Fruit fly (Drosophila melanogaster) whole organism, embryonic: ENCODE data around the gene CG6739.
A peak's percentile ranks its signal among the peaks of the same experiment; 100 is the strongest.

Experiments
- Atf-2 ChIP-seq: fragments of 200-800 bp; sonication (Bioruptor generic); optimal IDR thresholded peaks from 2 replicates; lab custom pipeline; 2016; ENCODE audit warnings: missing biosample characterization, missing genetic modification characterization
- Atf6 ChIP-seq: fragments of 200-800 bp; sonication (Bioruptor generic); IDR thresholded peaks from 2 replicates; pipeline ENCODE4 v1.3.6; 2022; ENCODE audit warnings: missing biosample characterization, missing genetic modification characterization
- BEAF-32 ChIP-seq: fragments of 200-800 bp; sonication (Bioruptor generic); optimal IDR thresholded peaks from 3 replicates; lab custom pipeline; 2017; ENCODE audit warnings: missing biosample characterization, missing genetic modification characterization, mild to moderate bottlenecking, moderate library complexity, missing genetic modification reagents
- Bgb ChIP-seq: fragments of 200-800 bp; sonication (Bioruptor generic); IDR thresholded peaks from 2 replicates; pipeline ENCODE4 v1.3.6; 2022; ENCODE audit warnings: missing biosample characterization, missing genetic modification characterization; ENCODE audit not compliant: partially characterized antibody
- CG10147 ChIP-seq: fragments of 200-800 bp; sonication (Bioruptor generic); optimal IDR thresholded peaks from 2 replicates; lab custom pipeline; 2019; ENCODE audit warnings: missing biosample characterization, mild to moderate bottlenecking, missing genetic modification characterization, moderate library complexity
- CG10959 ChIP-seq: fragments of 200-800 bp; sonication (Bioruptor generic); IDR thresholded peaks from 2 replicates; pipeline ENCODE4 v1.3.6; 2022; ENCODE audit warnings: missing biosample characterization, missing genetic modification characterization
- CG11504 ChIP-seq: fragments of 200-800 bp; sonication (Bioruptor generic); optimal IDR thresholded peaks from 3 replicates; lab custom pipeline; 2019; ENCODE audit warnings: missing biosample characterization, mild to moderate bottlenecking, missing genetic modification characterization, moderate library complexity
- CG11560 ChIP-seq: fragments of 200-800 bp; sonication (Bioruptor generic); IDR thresholded peaks from 3 replicates; pipeline ENCODE4 v1.3.6; 2022; ENCODE audit warnings: missing biosample characterization, missing genetic modification characterization
- CG12236 ChIP-seq: fragments of 200-800 bp; sonication (Bioruptor generic); optimal IDR thresholded peaks from 2 replicates; lab custom pipeline; 2016; ENCODE audit warnings: missing biosample characterization, missing genetic modification characterization
- CG1233 ChIP-seq: fragments of 200-800 bp; sonication (Bioruptor generic); optimal IDR thresholded peaks from 4 replicates; lab custom pipeline; 2018; ENCODE audit warnings: missing biosample characterization, mild to moderate bottlenecking, missing genetic modification characterization
- CG13624 ChIP-seq: fragments of 200-800 bp; sonication (Bioruptor generic); optimal IDR thresholded peaks from 2 replicates; lab custom pipeline; 2016; ENCODE audit warnings: missing biosample characterization, missing genetic modification characterization
- CG14014 ChIP-seq: fragments of 200-800 bp; sonication (Bioruptor generic); IDR thresholded peaks from 2 replicates; pipeline ENCODE4 v1.3.6; 2022; ENCODE audit warnings: missing biosample characterization, missing genetic modification characterization
- CG14441 ChIP-seq: fragments of 200-800 bp; sonication (Bioruptor generic); IDR thresholded peaks from 2 replicates; pipeline ENCODE4 v1.3.6; 2022; ENCODE audit warnings: missing biosample characterization, missing genetic modification characterization
- CG15073 ChIP-seq: fragments of 200-800 bp; sonication (Bioruptor generic); optimal IDR thresholded peaks from 2 replicates; lab custom pipeline; 2016; ENCODE audit warnings: missing biosample characterization, missing genetic modification characterization
- CG17359 ChIP-seq: fragments of 200-800 bp; sonication (Bioruptor generic); optimal IDR thresholded peaks from 3 replicates; lab custom pipeline; 2018; ENCODE audit warnings: missing biosample characterization, mild to moderate bottlenecking, missing genetic modification characterization, moderate library complexity
- CG17829 ChIP-seq: fragments of 200-800 bp; optimal IDR thresholded peaks from 2 replicates; lab custom pipeline; 2019; ENCODE audit warnings: missing biosample characterization, mild to moderate bottlenecking, missing genetic modification characterization, moderate library complexity
- CG18476 ChIP-seq: fragments of 200-800 bp; sonication (Bioruptor generic); optimal IDR thresholded peaks from 2 replicates; lab custom pipeline; 2016; ENCODE audit warnings: missing biosample characterization, mild to moderate bottlenecking, missing genetic modification characterization
- CG2116 ChIP-seq: fragments of 200-800 bp; sonication (Bioruptor generic); optimal IDR thresholded peaks from 3 replicates; lab custom pipeline; 2018; ENCODE audit warnings: missing biosample characterization, mild to moderate bottlenecking, missing genetic modification characterization
- CG2129 ChIP-seq: fragments of 200-800 bp; sonication (Bioruptor generic); IDR thresholded peaks from 2 replicates; pipeline ENCODE4 v1.3.6; 2022; ENCODE audit warnings: missing biosample characterization, missing genetic modification characterization; ENCODE audit not compliant: partially characterized antibody
- CG2199 ChIP-seq: fragments of 200-800 bp; sonication (Bioruptor generic); IDR thresholded peaks from 3 replicates; pipeline ENCODE4 v1.3.6; 2022; ENCODE audit warnings: missing biosample characterization, missing genetic modification characterization
- CG32532 ChIP-seq: fragments of 200-800 bp; sonication (Bioruptor generic); IDR thresholded peaks from 2 replicates; pipeline ENCODE4 v1.3.6; 2022; ENCODE audit warnings: missing biosample characterization, missing genetic modification characterization
- CG32767 ChIP-seq: fragments of 200-800 bp; sonication (Bioruptor generic); IDR thresholded peaks from 2 replicates; pipeline ENCODE4 v1.3.6; 2022; ENCODE audit warnings: missing biosample characterization, missing genetic modification characterization
- CG3726 ChIP-seq: fragments of 200-800 bp; sonication (Bioruptor generic); IDR thresholded peaks from 3 replicates; pipeline ENCODE4, ENCODE4 v1.3.6; 2022; ENCODE audit warnings: missing biosample characterization, missing genetic modification characterization
- CG42726 ChIP-seq: fragments of 200-800 bp; sonication (Bioruptor generic); IDR thresholded peaks from 2 replicates; pipeline ENCODE4 v1.3.6; 2022; ENCODE audit warnings: missing biosample characterization, missing genetic modification characterization; ENCODE audit not compliant: partially characterized antibody
- CG7357 ChIP-seq: fragments of 200-800 bp; sonication (Bioruptor generic); IDR thresholded peaks from 3 replicates; pipeline ENCODE4 v1.3.6; 2022; ENCODE audit warnings: missing biosample characterization, missing genetic modification characterization
- CG8290 ChIP-seq, 3 experiments: fragments of 200-800 bp; sonication (Bioruptor generic); optimal IDR thresholded peaks; 2 replicates each; lab custom pipeline; 2016 to 2019; ENCODE audit warnings: missing biosample characterization in 3 of 3, missing genetic modification characterization in 3 of 3, mild to moderate bottlenecking in 2 of 3, moderate library complexity in 1 of 3
- CG8478 ChIP-seq: fragments of >200 bp; optimal IDR thresholded peaks from 2 replicates; lab custom pipeline; 2018
- Deaf1 ChIP-seq: fragments of 200-800 bp; optimal IDR thresholded peaks from 3 replicates; lab custom pipeline; 2019; ENCODE audit warnings: missing biosample characterization, mild to moderate bottlenecking, missing genetic modification characterization, moderate library complexity
- Doc2 ChIP-seq: fragments of 200-800 bp; sonication (Bioruptor generic); IDR thresholded peaks from 2 replicates; pipeline ENCODE4 v1.3.6; 2022; ENCODE audit warnings: missing biosample characterization, missing genetic modification characterization
- Ets65A ChIP-seq: fragments of 200-800 bp; sonication (Bioruptor generic); peaks from one replicate; lab custom pipeline; 2016; ENCODE audit warnings: missing biosample characterization, missing genetic modification characterization
- HLH4C ChIP-seq: fragments of 200-800 bp; sonication (Bioruptor generic); IDR thresholded peaks from 3 replicates; pipeline ENCODE4 v1.3.6; 2022; ENCODE audit warnings: missing biosample characterization, missing genetic modification characterization; ENCODE audit not compliant: partially characterized antibody
- HmgD ChIP-seq: fragments of 200-800 bp; sonication (Bioruptor generic); optimal IDR thresholded peaks from 3 replicates; lab custom pipeline; 2016; ENCODE audit warnings: missing biosample characterization, missing genetic modification characterization
- Hr3 ChIP-seq: fragments of 200-800 bp; sonication (Bioruptor generic); optimal IDR thresholded peaks from 3 replicates; lab custom pipeline; 2016; ENCODE audit warnings: missing biosample characterization, missing genetic modification characterization
- Mes4 ChIP-seq: fragments of 200-800 bp; sonication (Bioruptor generic); optimal IDR thresholded peaks from 2 replicates; lab custom pipeline; 2016; ENCODE audit warnings: missing biosample characterization, missing genetic modification characterization
- Mrtf ChIP-seq: fragments of 200-800 bp; sonication (Bioruptor generic); IDR thresholded peaks from 3 replicates; pipeline ENCODE4 v1.3.6; 2022; ENCODE audit warnings: missing biosample characterization, missing genetic modification characterization
- Opbp ChIP-seq: fragments of 200-800 bp; sonication (Bioruptor generic); IDR thresholded peaks from 3 replicates; pipeline ENCODE4 v1.3.6; 2022; ENCODE audit warnings: missing biosample characterization, missing genetic modification characterization; ENCODE audit not compliant: partially characterized antibody
- Ptx1 ChIP-seq: fragments of 200-800 bp; sonication (Bioruptor generic); IDR thresholded peaks from 2 replicates; pipeline ENCODE4 v1.3.6; 2022; ENCODE audit warnings: missing biosample characterization, missing genetic modification characterization
- Tbp ChIP-seq: fragments of >200 bp; optimal IDR thresholded peaks from 2 replicates; lab custom pipeline; 2018; ENCODE audit warnings: missing biosample characterization, missing genetic modification characterization
- ab ChIP-seq: fragments of 200-800 bp; sonication (Bioruptor generic); optimal IDR thresholded peaks from 2 replicates; lab custom pipeline; 2016; ENCODE audit warnings: missing biosample characterization, missing genetic modification characterization
- cato ChIP-seq: fragments of 200-800 bp; sonication (Bioruptor generic); optimal IDR thresholded peaks from 2 replicates; lab custom pipeline; 2016; ENCODE audit warnings: missing biosample characterization, missing genetic modification characterization, borderline replicate concordance
- caup ChIP-seq: fragments of 200-800 bp; sonication (Bioruptor generic); optimal IDR thresholded peaks from 3 replicates; lab custom pipeline; 2017; ENCODE audit warnings: missing biosample characterization, mild to moderate bottlenecking, missing genetic modification characterization, moderate library complexity; ENCODE audit not compliant: severe bottlenecking
- dati ChIP-seq: fragments of 200-800 bp; sonication (Bioruptor generic); IDR thresholded peaks from 2 replicates; pipeline ENCODE4 v1.3.6; 2022; ENCODE audit warnings: missing biosample characterization, missing genetic modification characterization
- ems ChIP-seq: fragments of 200-800 bp; sonication (Bioruptor generic); optimal IDR thresholded peaks from 3 replicates; lab custom pipeline; 2016; ENCODE audit warnings: missing biosample characterization, missing genetic modification characterization
- fu2 ChIP-seq: fragments of 200-800 bp; sonication (Bioruptor generic); optimal IDR thresholded peaks from 2 replicates; lab custom pipeline; 2016; ENCODE audit warnings: missing biosample characterization, missing genetic modification characterization
- gem ChIP-seq: fragments of 200-800 bp; sonication (Bioruptor generic); optimal IDR thresholded peaks from 2 replicates; lab custom pipeline; 2019; ENCODE audit warnings: missing biosample characterization, mild to moderate bottlenecking, missing genetic modification characterization, moderate library complexity
- gfzf ChIP-seq: fragments of 200-800 bp; sonication (Bioruptor generic); optimal IDR thresholded peaks from 2 replicates; lab custom pipeline; 2016; ENCODE audit warnings: missing biosample characterization, mild to moderate bottlenecking, missing genetic modification characterization, moderate library complexity
- klu ChIP-seq: fragments of 200-800 bp; sonication (Bioruptor generic); IDR thresholded peaks from 2 replicates; pipeline ENCODE4 v1.3.6; 2022; ENCODE audit warnings: missing biosample characterization, missing genetic modification characterization
- p53 ChIP-seq: fragments of 200-800 bp; sonication (Bioruptor generic); optimal IDR thresholded peaks from 2 replicates; lab custom pipeline; 2016; ENCODE audit warnings: missing biosample characterization, missing genetic modification characterization
- pfk ChIP-seq: fragments of 200-800 bp; sonication (Bioruptor generic); optimal IDR thresholded peaks from 2 replicates; lab custom pipeline; 2018; ENCODE audit warnings: missing biosample characterization, mild to moderate bottlenecking, missing genetic modification characterization, moderate library complexity
- tup ChIP-seq: fragments of 200-800 bp; sonication (Bioruptor generic); optimal IDR thresholded peaks from 2 replicates; lab custom pipeline; 2016; ENCODE audit warnings: missing biosample characterization, mild to moderate bottlenecking, missing genetic modification characterization, moderate library complexity

CG6739 gene

DNA sequence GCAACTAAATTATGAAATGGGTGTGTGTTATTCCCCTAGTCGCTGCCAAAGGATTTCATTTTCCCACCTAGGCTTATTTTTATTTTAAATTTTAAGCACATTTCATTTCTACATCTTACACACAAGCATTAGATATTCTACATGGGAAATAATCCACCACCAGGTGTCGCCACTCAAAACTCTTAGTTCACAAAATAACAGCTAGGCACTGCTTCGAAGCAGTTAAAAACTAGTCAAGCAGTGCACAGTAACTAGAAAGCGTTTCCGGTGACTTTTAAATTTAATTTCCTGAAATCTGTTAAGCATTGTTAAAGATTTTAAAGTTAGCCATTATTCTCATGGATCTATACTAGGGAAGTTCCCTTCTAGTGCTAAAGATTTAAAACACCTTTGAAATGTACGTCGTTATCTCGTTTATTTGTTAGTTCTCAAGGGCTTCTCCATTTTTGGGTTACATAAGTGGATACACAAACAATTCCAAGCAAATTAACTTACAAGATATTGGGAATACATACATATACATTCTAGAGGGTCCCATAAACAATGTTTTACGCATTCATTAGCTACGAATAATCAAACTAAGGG is 33.5 kb downstream of the CG6739 start (continued):
- TF ChIP-seq CG10959 (GFP tag; lab: Robert Waterston, UW) (peak; percentile 77), fu2 (peak; percentile 94), CG7357 (GFP tag; lab: Robert Waterston, UW) (no peak), gfzf (GFP tag; lab: Kevin White, UChicago) (no peak), caup (GFP tag; lab: Kevin White, UChicago) (peak; percentile 26), Deaf1 (tag; lab: Kevin White, UChicago) (no peak), Mrtf (GFP tag; lab: Robert Waterston, UW) (peak; percentile 88), ab (GFP tag; lab: Kevin White, UChicago) (peak; percentile 88), CG2199 (GFP tag; lab: Robert Waterston, UW) (peak; percentile 94), CG15073 (GFP tag; lab: Kevin White, UChicago) (no peak), CG18476 (GFP tag; lab: Kevin White, UChicago) (no peak), CG14441 (GFP tag; lab: Robert Waterston, UW) (peak; percentile 83), cato (peak; percentile 87), Ets65A (peak; percentile 94), CG11504 (tag; lab: Kevin White, UChicago) (peak; percentile 72), ems (GFP tag; lab: Kevin White, UChicago) (no peak), CG3726 (peak; percentile 79; the same call in 2 of the 3 replicates), CG11560 (tag; lab: Robert Waterston, UW) (peak; percentile 77), Tbp (GFP tag; lab: Kevin White, UChicago) (no peak), CG2116 (GFP tag; lab: Kevin White, UChicago) (peak; percentile 38), Doc2 (GFP tag; lab: Robert Waterston, UW) (peak; percentile 58; the same call in 1 of the 2 replicates), CG32767 (GFP tag; lab: Robert Waterston, UW) (no peak), BEAF-32 (no peak), pfk (GFP tag; lab: Kevin White, UChicago) (no peak), Atf6 (GFP tag; lab: Robert Waterston, UW) (peak; percentile 77), Bgb (GFP tag; lab: Robert Waterston, UW) (peak; percentile 33; the same call in 1 of the 2 replicates), CG17359 (tag; lab: Kevin White, UChicago) (no peak), Atf-2 (GFP tag; lab: Kevin White, UChicago) (no peak), dati (GFP tag; lab: Robert Waterston, UW) (peak; percentile 74), CG12236 (GFP tag; lab: Kevin White, UChicago) (peak; percentile 66), Opbp (GFP tag; lab: Robert Waterston, UW) (peak; percentile 42; the same call in 1 of the 3 replicates), HmgD (GFP tag; lab: Kevin White, UChicago) (peak; percentile 98), Ptx1 (GFP tag; lab: Robert Waterston, UW) (peak; percentile 85), HLH4C (no peak), Hr3 (GFP tag; lab: Kevin White, UChicago) (peak; percentile 84), CG10147 (GFP tag; lab: Kevin White, UChicago) (no peak), gem (tag; lab: Kevin White, UChicago) (peak; percentile 73), p53 (GFP tag; lab: Kevin White, UChicago) (peak; percentile 64), CG17829 (no peak), CG8290 (GFP tag; optimal IDR thresholded peaks at IDR 0.05; lab: Kevin White, UChicago) (peak; percentile 64), CG8290 (tag; optimal IDR thresholded peaks at IDR 0.05; lab: Kevin White, UChicago) (no peak), Mes4 (GFP tag; lab: Kevin White, UChicago) (peak; percentile 24), CG2129 (GFP tag; lab: Robert Waterston, UW) (no peak), CG13624 (GFP tag; lab: Kevin White, UChicago) (no peak), CG14014 (GFP tag; lab: Robert Waterston, UW) (peak; percentile 78), tup (GFP tag; lab: Kevin White, UChicago) (no peak), CG8478 (lab: Kevin White, UChicago) (no peak), CG42726 (peak; percentile 62; the same call in 1 of the 2 replicates), klu (GFP tag; lab: Robert Waterston, UW) (peak; percentile 58; the same call in 1 of the 2 replicates), CG32532 (peak; percentile 76), CG1233 (GFP tag; lab: Kevin White, UChicago) (no peak)
